Worm (Caenorhabditis elegans) whole organism, L2 larva: ENCODE results near the gene fbxa-202.

Experiments used
- ZK546.5 ChIP-seq: sonication (generic microtip); optimal IDR thresholded peaks from 2 replicates; lab custom pipeline; 2017; ENCODE audit warnings: missing biosample characterization, missing genetic modification characterization
- aly-2 ChIP-seq: fragments of 150-350 bp; optimal IDR thresholded peaks from 2 replicates; lab custom pipeline; 2014; ENCODE audit warnings: missing biosample characterization, missing genetic modification characterization
- lin-13 ChIP-seq: fragments of 150-350 bp; optimal IDR thresholded peaks from 2 replicates; lab custom pipeline; 2014; ENCODE audit warnings: missing biosample characterization, missing genetic modification reagents, missing genetic modification characterization
- nhr-25 ChIP-seq: fragments of 150-350 bp; sonication (generic microtip); optimal IDR thresholded peaks from 3 replicates; lab custom pipeline; 2014; ENCODE audit warnings: missing biosample characterization, missing genetic modification characterization
- sma-9 ChIP-seq, 2 experiments: fragments of 150-350 bp in 1 of 2; sonication (generic microtip) in 1 of 2; optimal IDR thresholded peaks; 2 replicates each; lab custom pipeline; 2014 to 2016; ENCODE audit warnings: missing genetic modification characterization in 2 of 2, mild to moderate bottlenecking in 1 of 2, missing biosample characterization in 1 of 2, missing compliant biosample characterization in 1 of 2, missing genetic modification reagents in 1 of 2, moderate library complexity in 1 of 2

DNA sequence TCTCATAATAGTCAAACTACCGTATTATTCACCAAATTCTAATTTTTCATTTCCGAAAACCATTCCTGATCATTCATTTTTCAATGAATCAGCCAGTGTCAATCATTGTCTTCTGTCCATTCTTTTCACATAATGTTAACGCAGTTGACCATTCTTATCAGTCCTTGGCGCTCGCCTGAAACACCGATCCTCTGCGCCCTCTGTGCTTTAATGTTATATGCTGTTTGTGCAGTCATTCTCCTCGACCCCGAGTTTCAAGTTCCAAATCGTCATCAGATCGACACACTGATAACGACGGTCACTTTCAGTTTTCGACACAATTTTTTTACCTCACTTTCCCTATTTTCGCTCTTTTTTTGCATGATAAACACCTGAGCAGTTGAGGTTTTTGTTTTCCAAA, 19.8 kb downstream of the fbxa-202 start:
- TF ChIP-seq nhr-25 (tag; lab: Kevin White, UChicago) (no peak), ZK546.5 (tag; lab: Kevin White, UChicago) (no peak), aly-2 (tag; lab: Kevin White, UChicago) (no peak), sma-9 (GFP tag; optimal IDR thresholded peaks at IDR 0.05; lab: Kevin White, UChicago) (peak; percentile 53), sma-9 (tag; optimal IDR thresholded peaks at IDR 0.05; lab: Kevin White, UChicago) (no peak), lin-13 (no peak)
